Fruit fly (Drosophila melanogaster) whole organism, embryonic: Measurements from ENCODE around the gene gw.
A peak's percentile ranks its signal among the peaks of the same experiment; 100 is the strongest.

Experiments
- ATbp ChIP-seq: fragments of 200-800 bp; sonication (Bioruptor generic); optimal IDR thresholded peaks from 2 replicates; lab custom pipeline; 2017; ENCODE audit warnings: missing biosample characterization, mild to moderate bottlenecking, missing genetic modification characterization, missing genetic modification reagents
- Abd-B ChIP-seq: fragments of 200-800 bp; sonication (Bioruptor generic); optimal IDR thresholded peaks from 2 replicates; lab custom pipeline; 2018; ENCODE audit warnings: missing biosample characterization, mild to moderate bottlenecking, missing genetic modification characterization, moderate library complexity
- CG11695 ChIP-seq: fragments of 200-800 bp; sonication (Bioruptor generic); IDR thresholded peaks from 3 replicates; pipeline ENCODE4 v1.3.6; 2022; ENCODE audit warnings: missing biosample characterization, missing genetic modification characterization
- CG12104 ChIP-seq: fragments of 200-800 bp; sonication (Bioruptor generic); optimal IDR thresholded peaks from 3 replicates; lab custom pipeline; 2016; ENCODE audit warnings: missing biosample characterization, missing genetic modification characterization
- CG12219 ChIP-seq: fragments of 200-800 bp; sonication (Bioruptor generic); optimal IDR thresholded peaks from 3 replicates; lab custom pipeline; 2018; ENCODE audit warnings: missing biosample characterization, mild to moderate bottlenecking, missing genetic modification characterization
- CG12236 ChIP-seq: fragments of 200-800 bp; sonication (Bioruptor generic); optimal IDR thresholded peaks from 2 replicates; lab custom pipeline; 2016; ENCODE audit warnings: missing biosample characterization, missing genetic modification characterization
- CG12391 ChIP-seq: fragments of 200-800 bp; sonication (Bioruptor generic); optimal IDR thresholded peaks from 3 replicates; lab custom pipeline; 2018; ENCODE audit warnings: missing biosample characterization, mild to moderate bottlenecking, missing genetic modification characterization, moderate library complexity
- CG13894 ChIP-seq: fragments of 200-800 bp; sonication (Bioruptor generic); optimal IDR thresholded peaks from 3 replicates; lab custom pipeline; 2018; ENCODE audit warnings: missing biosample characterization, mild to moderate bottlenecking, missing genetic modification characterization, moderate library complexity
- CG16863 ChIP-seq: fragments of 200-800 bp; sonication (Bioruptor generic); optimal IDR thresholded peaks from 3 replicates; lab custom pipeline; 2016; ENCODE audit warnings: missing biosample characterization, missing genetic modification characterization
- CG17328 ChIP-seq: fragments of 200-800 bp; sonication (Bioruptor generic); IDR thresholded peaks from 2 replicates; pipeline ENCODE4 v1.3.6; 2022; ENCODE audit warnings: missing biosample characterization, missing genetic modification characterization
- CG2678 ChIP-seq: fragments of 200-800 bp; sonication (Bioruptor generic); optimal IDR thresholded peaks from 3 replicates; lab custom pipeline; 2019; ENCODE audit warnings: missing biosample characterization, mild to moderate bottlenecking, missing genetic modification characterization, moderate library complexity
- CG32767 ChIP-seq: fragments of 200-800 bp; sonication (Bioruptor generic); IDR thresholded peaks from 2 replicates; pipeline ENCODE4 v1.3.6; 2022; ENCODE audit warnings: missing biosample characterization, missing genetic modification characterization
- CG3838 ChIP-seq: fragments of 200-800 bp; sonication (Bioruptor generic); optimal IDR thresholded peaks from 3 replicates; lab custom pipeline; 2016; ENCODE audit warnings: missing biosample characterization, missing genetic modification characterization
- CG42726 ChIP-seq: fragments of 200-800 bp; sonication (Bioruptor generic); IDR thresholded peaks from 2 replicates; pipeline ENCODE4 v1.3.6; 2022; ENCODE audit warnings: missing biosample characterization, missing genetic modification characterization; ENCODE audit not compliant: partially characterized antibody
- CG43689 ChIP-seq: fragments of 200-800 bp; sonication (Bioruptor generic); IDR thresholded peaks from 2 replicates; pipeline ENCODE4 v1.3.6; 2022; ENCODE audit warnings: missing biosample characterization, missing genetic modification characterization
- CG4707 ChIP-seq: fragments of 200-800 bp; sonication (Bioruptor generic); optimal IDR thresholded peaks from 2 replicates; lab custom pipeline; 2018; ENCODE audit warnings: missing biosample characterization, mild to moderate bottlenecking, missing genetic modification characterization, moderate library complexity
- CG7745 ChIP-seq: fragments of 200-800 bp; sonication (Bioruptor generic); optimal IDR thresholded peaks from 2 replicates; lab custom pipeline; 2018; ENCODE audit warnings: missing biosample characterization, mild to moderate bottlenecking, missing genetic modification characterization, moderate library complexity
- CG9797 ChIP-seq: fragments of 200-800 bp; sonication (Bioruptor generic); optimal IDR thresholded peaks from 3 replicates; lab custom pipeline; 2018; ENCODE audit warnings: missing biosample characterization, mild to moderate bottlenecking, missing genetic modification characterization
- CG9876 ChIP-seq: fragments of 200-800 bp; sonication (Bioruptor generic); optimal IDR thresholded peaks from 2 replicates; lab custom pipeline; 2016; ENCODE audit warnings: missing biosample characterization, missing genetic modification characterization
- Chrac-16 ChIP-seq: fragments of 200-800 bp; sonication (Bioruptor generic); optimal IDR thresholded peaks from 3 replicates; lab custom pipeline; 2016; ENCODE audit warnings: missing biosample characterization, missing genetic modification characterization
- Hmx ChIP-seq: fragments of 200-800 bp; sonication (Bioruptor generic); optimal IDR thresholded peaks from 2 replicates; lab custom pipeline; 2016; ENCODE audit warnings: missing biosample characterization, missing genetic modification characterization
- MESR4 ChIP-seq: fragments of 200-800 bp; sonication (Bioruptor generic); optimal IDR thresholded peaks from 2 replicates; lab custom pipeline; 2018; ENCODE audit warnings: missing biosample characterization, mild to moderate bottlenecking, missing genetic modification characterization, moderate library complexity
- Mad ChIP-seq: fragments of 200-800 bp; sonication (Bioruptor generic); optimal IDR thresholded peaks from 2 replicates; lab custom pipeline; 2016; ENCODE audit warnings: missing biosample characterization, missing genetic modification characterization
- Meics ChIP-seq: fragments of 200-800 bp; sonication (Bioruptor generic); optimal IDR thresholded peaks from 2 replicates; lab custom pipeline; 2017; ENCODE audit warnings: missing biosample characterization, mild to moderate bottlenecking, missing genetic modification characterization
- Neu2 ChIP-seq: fragments of 200-800 bp; sonication (Bioruptor generic); optimal IDR thresholded peaks from 3 replicates; lab custom pipeline; 2016; ENCODE audit warnings: missing biosample characterization, missing genetic modification characterization, borderline replicate concordance
- Sry-δ ChIP-seq: fragments of 200-800 bp; sonication (Bioruptor generic); optimal IDR thresholded peaks from 2 replicates; lab custom pipeline; 2016; ENCODE audit warnings: missing biosample characterization, missing genetic modification characterization
- Ssrp ChIP-seq: fragments of 200-800 bp; sonication (Bioruptor generic); optimal IDR thresholded peaks from 2 replicates; lab custom pipeline; 2018; ENCODE audit warnings: missing biosample characterization, mild to moderate bottlenecking, missing genetic modification characterization, moderate library complexity
- TFAM ChIP-seq: fragments of 200-800 bp; sonication (Bioruptor generic); optimal IDR thresholded peaks from 2 replicates; lab custom pipeline; 2017; ENCODE audit warnings: missing biosample characterization, missing genetic modification characterization, inconsistent platforms
- Xrp1 ChIP-seq: fragments of 200-800 bp; sonication (Bioruptor generic); IDR thresholded peaks from 2 replicates; pipeline ENCODE4 v1.3.6; 2022; ENCODE audit warnings: missing biosample characterization, missing genetic modification characterization
- bbx ChIP-seq: fragments of 200-800 bp; sonication (Bioruptor generic); IDR thresholded peaks from 2 replicates; pipeline ENCODE4 v1.3.6; 2022; ENCODE audit warnings: missing biosample characterization, missing genetic modification characterization; ENCODE audit not compliant: partially characterized antibody
- br ChIP-seq: fragments of >200 bp; optimal IDR thresholded peaks from 2 replicates; lab custom pipeline; 2017
- chm ChIP-seq: fragments of 200-800 bp; sonication (Bioruptor generic); IDR thresholded peaks from 2 replicates; pipeline ENCODE4 v1.3.6; 2022; ENCODE audit warnings: missing biosample characterization, missing genetic modification characterization
- crol ChIP-seq: fragments of 200-800 bp; sonication (Bioruptor generic); IDR thresholded peaks from 2 replicates; pipeline ENCODE4 v1.3.6; 2022; ENCODE audit warnings: missing biosample characterization, missing genetic modification characterization
- crp ChIP-seq, 2 experiments: fragments of 200-800 bp; sonication (Bioruptor generic); optimal IDR thresholded peaks; 2 replicates in 1 of 2; 3 replicates in 1 of 2; lab custom pipeline; 2017; ENCODE audit warnings: missing biosample characterization in 2 of 2, missing genetic modification characterization in 2 of 2, mild to moderate bottlenecking in 1 of 2, moderate library complexity in 1 of 2
- danr ChIP-seq: fragments of 200-800 bp; sonication (Bioruptor generic); IDR thresholded peaks from 2 replicates; pipeline ENCODE4 v1.3.6; 2022; ENCODE audit warnings: missing biosample characterization, missing genetic modification characterization
- dati ChIP-seq: fragments of 200-800 bp; sonication (Bioruptor generic); IDR thresholded peaks from 2 replicates; pipeline ENCODE4 v1.3.6; 2022; ENCODE audit warnings: missing biosample characterization, missing genetic modification characterization
- esg ChIP-seq: fragments of 200-800 bp; sonication (Bioruptor generic); conservative IDR thresholded peaks from 2 replicates; pipeline ENCODE4 v1.3.6; 2022; ENCODE audit warnings: missing biosample characterization, missing genetic modification characterization
- h ChIP-seq: fragments of >200 bp; optimal IDR thresholded peaks from 2 replicates; lab custom pipeline; 2017
- hbn ChIP-seq: fragments of 200-800 bp; sonication (Bioruptor generic); IDR thresholded peaks from 2 replicates; pipeline ENCODE4 v1.3.6; 2022; ENCODE audit warnings: missing biosample characterization, missing genetic modification characterization; ENCODE audit not compliant: partially characterized antibody
- knrl ChIP-seq: fragments of 200-800 bp; sonication (Bioruptor generic); IDR thresholded peaks from 3 replicates; pipeline ENCODE4 v1.3.6; 2022; ENCODE audit warnings: missing biosample characterization, missing genetic modification characterization; ENCODE audit not compliant: partially characterized antibody
- otp ChIP-seq: fragments of 200-800 bp; sonication (Bioruptor generic); IDR thresholded peaks from 3 replicates; pipeline ENCODE4, ENCODE4 v1.3.6; 2022; ENCODE audit warnings: missing biosample characterization, missing genetic modification characterization
- pho ChIP-seq: fragments of 200-800 bp; sonication (Bioruptor generic); optimal IDR thresholded peaks from 2 replicates; lab custom pipeline; 2016; ENCODE audit warnings: missing biosample characterization, missing genetic modification characterization
- psq ChIP-seq: fragments of 200-800 bp; sonication (Bioruptor generic); optimal IDR thresholded peaks from 2 replicates; lab custom pipeline; 2017; ENCODE audit warnings: missing biosample characterization, missing genetic modification characterization
- sna ChIP-seq: fragments of 200-800 bp; sonication (Bioruptor generic); IDR thresholded peaks from 2 replicates; pipeline ENCODE4 v1.3.6; 2022; ENCODE audit warnings: missing biosample characterization, missing genetic modification characterization; ENCODE audit not compliant: partially characterized antibody
- sqz ChIP-seq: fragments of 200-800 bp; sonication (Bioruptor generic); optimal IDR thresholded peaks from 3 replicates; lab custom pipeline; 2018; ENCODE audit warnings: missing biosample characterization, mild to moderate bottlenecking, missing genetic modification characterization
- tin ChIP-seq: fragments of 200-800 bp; sonication (Bioruptor generic); optimal IDR thresholded peaks from 3 replicates; lab custom pipeline; 2016; ENCODE audit warnings: missing biosample characterization, missing genetic modification characterization
- tna ChIP-seq: fragments of 200-800 bp; sonication (Bioruptor generic); IDR thresholded peaks from 2 replicates; pipeline ENCODE4 v1.3.6; 2022; ENCODE audit warnings: missing biosample characterization, missing genetic modification characterization; ENCODE audit not compliant: partially characterized antibody
- toy ChIP-seq: fragments of 200-800 bp; sonication (Bioruptor generic); IDR thresholded peaks from 2 replicates; pipeline ENCODE4 v1.3.6; 2022; ENCODE audit warnings: missing biosample characterization, missing genetic modification characterization
- tx ChIP-seq: fragments of 200-800 bp; sonication (Bioruptor generic); optimal IDR thresholded peaks from 2 replicates; lab custom pipeline; 2016; ENCODE audit warnings: missing biosample characterization, missing genetic modification characterization
- zen2 ChIP-seq: fragments of 200-800 bp; sonication (Bioruptor generic); IDR thresholded peaks from 3 replicates; pipeline ENCODE4 v1.3.6; 2022; ENCODE audit warnings: missing biosample characterization, missing genetic modification characterization; ENCODE audit not compliant: partially characterized antibody
- zfh1 ChIP-seq: fragments of 200-800 bp; sonication (Bioruptor generic); IDR thresholded peaks from 3 replicates; pipeline ENCODE4 v1.3.6; 2022; ENCODE audit warnings: missing biosample characterization, missing genetic modification characterization

The gw gene

DNA sequence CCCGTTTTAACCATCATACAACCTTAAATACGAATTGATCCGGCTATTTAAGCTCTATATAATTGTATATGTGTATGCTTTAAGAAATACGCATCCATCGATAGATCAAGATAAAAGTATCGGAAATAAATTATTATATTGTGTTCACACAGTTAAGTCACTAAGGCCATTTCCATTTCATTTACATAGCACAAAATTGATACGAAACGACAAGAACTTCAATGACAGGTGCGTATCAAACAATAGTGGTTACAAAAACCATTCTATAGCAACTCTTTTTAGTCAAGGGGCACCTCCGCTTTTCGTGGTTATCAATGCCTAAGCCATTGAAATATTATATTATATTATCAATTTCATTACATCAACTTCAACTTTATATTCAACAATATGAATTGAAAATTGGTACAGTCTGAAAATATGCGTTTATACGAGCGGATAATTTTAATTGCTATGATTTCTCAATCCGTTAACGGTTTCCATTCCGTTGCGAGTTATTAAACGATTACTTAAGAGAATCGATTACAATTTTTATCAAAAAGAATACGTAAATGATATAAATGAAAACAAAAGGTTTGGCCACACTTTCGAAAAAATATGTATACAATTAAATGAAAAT is 2.8 kb upstream of the gw start, which contains the start of the genes CG46466 and Slip1 (continued):
- TF ChIP-seq CG4707, result no peak
- no peak for TF ChIP-seq CG12236 (GFP tag; lab: Kevin White, UChicago)
- no peak for TF ChIP-seq sna (GFP tag; lab: Robert Waterston, UW)
- TF ChIP-seq Hmx (GFP tag; lab: Kevin White, UChicago), result no peak
- peak; percentile 33 for TF ChIP-seq Ssrp (tag; lab: Kevin White, UChicago)
- TF ChIP-seq zen2 (GFP tag; lab: Robert Waterston, UW), result no peak
- no peak for TF ChIP-seq dati
- TF ChIP-seq hbn, result no peak
- peak; percentile 47 for TF ChIP-seq CG12391 (tag; lab: Kevin White, UChicago)
- TF ChIP-seq Mad (GFP tag; lab: Kevin White, UChicago), result no peak
- TF ChIP-seq CG7745, result no peak
- no peak for TF ChIP-seq Xrp1 (GFP tag; lab: Robert Waterston, UW)
- TF ChIP-seq zfh1 (GFP tag; lab: Robert Waterston, UW), result no peak
- TF ChIP-seq tna, result no peak
- TF ChIP-seq bbx (GFP tag; lab: Robert Waterston, UW), result no peak
- TF ChIP-seq CG42726 (GFP tag; lab: Robert Waterston, UW), result no peak
- no peak for TF ChIP-seq h
- TF ChIP-seq CG12104 (GFP tag; lab: Kevin White, UChicago), result no peak
- peak; percentile 22 for TF ChIP-seq Meics (GFP tag; lab: Kevin White, UChicago)
- TF ChIP-seq CG16863 (GFP tag; lab: Kevin White, UChicago), result no peak
- no peak for TF ChIP-seq knrl (GFP tag; lab: Robert Waterston, UW)
- no peak for TF ChIP-seq CG9876 (GFP tag; lab: Kevin White, UChicago)
- TF ChIP-seq Sry-δ (GFP tag; lab: Kevin White, UChicago), result peak; percentile 47
- no peak for TF ChIP-seq CG3838
- TF ChIP-seq CG43689 (GFP tag; lab: Robert Waterston, UW), result no peak
- TF ChIP-seq toy (GFP tag; lab: Robert Waterston, UW), result no peak
- no peak for TF ChIP-seq br
- TF ChIP-seq Chrac-16 (GFP tag; lab: Kevin White, UChicago), result peak; percentile 7
- no peak for TF ChIP-seq Abd-B (GFP tag; lab: Kevin White, UChicago)
- peak; percentile 42; the same call in 1 of the 2 replicates for TF ChIP-seq CG32767
- TF ChIP-seq danr (GFP tag; lab: Robert Waterston, UW), result no peak
- no peak for TF ChIP-seq Neu2 (GFP tag; lab: Kevin White, UChicago)
- TF ChIP-seq psq, result no peak
- no peak for TF ChIP-seq CG13894 (tag; lab: Kevin White, UChicago)
- no peak for TF ChIP-seq pho (GFP tag; lab: Kevin White, UChicago)
- TF ChIP-seq TFAM (GFP tag; lab: Kevin White, UChicago), result no peak
- no peak for TF ChIP-seq CG2678
- TF ChIP-seq otp, result no peak
- TF ChIP-seq chm (GFP tag; lab: Robert Waterston, UW), result no peak
- TF ChIP-seq crol (GFP tag; lab: Robert Waterston, UW), result no peak
- TF ChIP-seq crp (GFP tag; optimal IDR thresholded peaks at IDR 0.05; lab: Kevin White, UChicago), result no peak
- TF ChIP-seq tin, result no peak
- TF ChIP-seq tx (GFP tag; lab: Kevin White, UChicago), result no peak
- no peak for TF ChIP-seq CG11695 (GFP tag; lab: Robert Waterston, UW)
- peak; percentile 24 for TF ChIP-seq CG9797
- TF ChIP-seq CG12219 (GFP tag; lab: Kevin White, UChicago), result no peak
- no peak for TF ChIP-seq CG17328 (GFP tag; lab: Robert Waterston, UW)
- TF ChIP-seq sqz (GFP tag; lab: Kevin White, UChicago), result no peak
- TF ChIP-seq esg (GFP tag; lab: Robert Waterston, UW), result no peak
- no peak for TF ChIP-seq ATbp (GFP tag; lab: Kevin White, UChicago)
- TF ChIP-seq MESR4 (GFP tag; lab: Kevin White, UChicago), result no peak
